Fruit fly (Drosophila melanogaster) whole organism, prepupa: Measurements from ENCODE around the gene Dr.

ENCODE experiments used
- Blimp-1 ChIP-seq: fragments of 200-800 bp; sonication (Bioruptor generic); optimal IDR thresholded peaks from 3 replicates; lab custom pipeline; 2017; ENCODE audit warnings: missing biosample characterization, missing genetic modification characterization, mild to moderate bottlenecking, moderate library complexity, missing genetic modification reagents
- CG4318 ChIP-seq: fragments of 200-800 bp; sonication (Bioruptor generic); optimal IDR thresholded peaks from 3 replicates; lab custom pipeline; 2017; ENCODE audit warnings: missing biosample characterization, mild to moderate bottlenecking, missing genetic modification characterization
- CG8632 ChIP-seq: fragments of 200-800 bp; sonication (Bioruptor generic); optimal IDR thresholded peaks from 3 replicates; lab custom pipeline; 2016; ENCODE audit warnings: missing biosample characterization, missing genetic modification characterization
- Met ChIP-seq: fragments of 200-800 bp; sonication (Bioruptor generic); optimal IDR thresholded peaks from 3 replicates; lab custom pipeline; 2016; ENCODE audit warnings: missing biosample characterization, missing genetic modification characterization

DNA sequence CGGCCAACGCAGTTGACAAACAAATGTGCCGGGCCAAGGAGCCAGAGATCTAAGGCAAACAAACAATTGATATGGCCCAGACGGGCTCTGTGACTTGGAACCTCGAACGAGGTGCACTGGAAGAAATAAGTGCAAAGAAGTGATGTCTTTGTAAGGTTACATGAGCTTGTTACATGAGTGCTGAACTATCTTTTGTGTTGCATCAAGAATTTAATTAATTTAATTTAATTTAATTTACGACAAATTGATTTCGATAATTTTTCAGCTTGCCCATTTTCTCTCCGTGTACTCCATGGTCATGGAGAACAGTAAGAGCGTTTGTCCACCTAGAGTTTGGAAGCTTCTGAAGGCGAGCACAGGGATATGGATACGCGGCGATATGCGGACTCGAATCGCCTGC, 6.2 kb upstream of the Dr start:
- TF ChIP-seq CG4318 (GFP tag; lab: Kevin White, UChicago) (no peak), CG8632 (no peak), Blimp-1 (GFP tag; lab: Kevin White, UChicago) (no peak), Met (GFP tag; lab: Kevin White, UChicago) (peak; percentile 31)
